Fruit fly (Drosophila melanogaster): ENCODE data around the gene flfl.

flfl gene

dm6 chr3R:13730005-13730404, 46.3 kb downstream of the flfl start:
- TF ChIP-seq CTCF (optimal IDR thresholded peaks at IDR 0.05) (no peak), CG8478 (optimal IDR thresholded peaks at IDR 0.05) (no peak)

dm6 chr3R:13735304-13735898, 51.7 kb downstream of the flfl start:
- TF ChIP-seq CTCF (optimal IDR thresholded peaks at IDR 0.05) (no peak), CG8478 (optimal IDR thresholded peaks at IDR 0.05) (no peak)
